Worm (Caenorhabditis elegans): Measurements from ENCODE around the gene T14A8.2.

Gene T14A8.2

ce11 chrIV:7834625-7835228 is 12.3 kb upstream of the T14A8.2 start, which contains the start of gene erp-44.2:
erp-44.2 (minus strand) TSS chrIV:7834675.
- TF ChIP-seq hlh-1 (tag; optimal IDR thresholded peaks at IDR 0.05) = no peak
- no peak for TF ChIP-seq nhr-12 (tag; optimal IDR thresholded peaks at IDR 0.05)
- no peak for TF ChIP-seq ceh-39 (tag; optimal IDR thresholded peaks at IDR 0.05)
- TF ChIP-seq lsy-2 (tag; optimal IDR thresholded peaks at IDR 0.05) = no peak
- no peak for TF ChIP-seq M03D4.4 (tag; optimal IDR thresholded peaks at IDR 0.05)
- TF ChIP-seq tbx-8 (GFP tag; optimal IDR thresholded peaks at IDR 0.05) = no peak
- TF ChIP-seq elt-1 (tag; optimal IDR thresholded peaks at IDR 0.05; ENCODE audit: borderline replicate concordance, insufficient read depth) = no peak
- no peak for TF ChIP-seq unc-120 (tag; optimal IDR thresholded peaks at IDR 0.05; ENCODE audit: poor library complexity, severe bottlenecking)
- TF ChIP-seq ceh-43 (GFP tag; optimal IDR thresholded peaks at IDR 0.05) = no peak
- TF ChIP-seq sptf-1 (tag; optimal IDR thresholded peaks at IDR 0.05) = no peak
- TF ChIP-seq bed-3 (GFP tag; optimal IDR thresholded peaks at IDR 0.05) = no peak

ce11 chrIV:7830151-7830550 is 7.7 kb upstream of the T14A8.2 start, which contains the start of gene mvb-12:
mvb-12 (plus strand) TSS chrIV:7830525.
- TF ChIP-seq elt-1 (tag; optimal IDR thresholded peaks at IDR 0.05; ENCODE audit: borderline replicate concordance, insufficient read depth) (no peak), ces-1 (GFP tag; optimal IDR thresholded peaks at IDR 0.05) (peak; percentile 8)

- TF ChIP-seq unc-120 (tag; optimal IDR thresholded peaks at IDR 0.05; ENCODE audit: poor library complexity, severe bottlenecking) = no peak
Measured at ce11 chrIV:7829275-7829938, 7.0 kb upstream of the T14A8.2 start, which contains the start of gene C06A6.4. C06A6.4 (minus strand) TSS chrIV:7829298.

ce11 chrIV:7824649-7825048 is 2.2 kb upstream of the T14A8.2 start:
- no peak for TF ChIP-seq sem-2 (GFP tag; optimal IDR thresholded peaks at IDR 0.05)
- no peak for TF ChIP-seq nhr-237 (tag; optimal IDR thresholded peaks at IDR 0.05)
- TF ChIP-seq elt-1 (tag; optimal IDR thresholded peaks at IDR 0.05; ENCODE audit: borderline replicate concordance, insufficient read depth) = no peak
- no peak for TF ChIP-seq unc-62 (GFP tag; optimal IDR thresholded peaks at IDR 0.05)
- TF ChIP-seq unc-39 (tag; optimal IDR thresholded peaks at IDR 0.05) = no peak
- TF ChIP-seq ceh-83 (GFP tag; optimal IDR thresholded peaks at IDR 0.05) = no peak
- no peak for TF ChIP-seq lin-32 (GFP tag; optimal IDR thresholded peaks at IDR 0.05)
- no peak for TF ChIP-seq lin-13 (tag; optimal IDR thresholded peaks at IDR 0.05)
- no peak for TF ChIP-seq tbx-8 (GFP tag; optimal IDR thresholded peaks at IDR 0.05)
- no peak for TF ChIP-seq ztf-11 (tag; optimal IDR thresholded peaks at IDR 0.05)
- TF ChIP-seq blmp-1 (tag; optimal IDR thresholded peaks at IDR 0.05) = no peak
- TF ChIP-seq snpc-4 (tag; optimal IDR thresholded peaks at IDR 0.05) = no peak
- TF ChIP-seq drap-1 (GFP tag; optimal IDR thresholded peaks at IDR 0.05) = no peak
- TF ChIP-seq M03D4.4 (tag; optimal IDR thresholded peaks at IDR 0.05) = no peak
- TF ChIP-seq unc-120 (tag; optimal IDR thresholded peaks at IDR 0.05; ENCODE audit: poor library complexity, severe bottlenecking) = no peak
- no peak for TF ChIP-seq nhr-12 (tag; optimal IDR thresholded peaks at IDR 0.05)
- no peak for TF ChIP-seq lsy-2 (tag; optimal IDR thresholded peaks at IDR 0.05)
- TF ChIP-seq nhr-76 (tag; optimal IDR thresholded peaks at IDR 0.05) = no peak
- no peak for TF ChIP-seq cnd-1 (tag; optimal IDR thresholded peaks at IDR 0.05)
- TF ChIP-seq pha-4 (tag; optimal IDR thresholded peaks at IDR 0.05) = no peak

DNA sequence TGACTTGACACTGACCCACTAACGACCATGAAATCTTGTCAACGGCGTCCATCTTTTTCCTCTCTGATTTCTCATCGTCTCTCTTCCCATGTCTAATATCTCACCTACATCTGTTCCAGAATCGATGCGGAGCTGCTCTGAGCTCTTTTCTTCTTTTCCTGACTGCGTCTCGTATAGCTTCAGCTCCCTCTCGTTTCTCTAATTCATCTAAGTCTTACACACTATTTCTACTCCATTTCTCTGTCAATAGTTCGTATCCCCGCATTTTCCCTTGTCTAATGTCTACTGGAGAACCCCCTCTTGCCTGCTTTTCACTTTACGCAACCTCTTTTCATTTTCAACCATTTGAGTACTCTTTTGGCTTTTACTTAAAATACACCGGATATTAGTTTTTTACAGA is 4.6 kb downstream of the T14A8.2 start, which contains the start of gene ric-3:
Gene ric-3 (plus strand): TSS at position 400 of the 400 bp plus-strand sequence.
- TF ChIP-seq unc-62 (GFP tag; optimal IDR thresholded peaks at IDR 0.05) = peak; percentile 60
- TF ChIP-seq ces-1 (GFP tag; optimal IDR thresholded peaks at IDR 0.05) = peak; percentile 84
- peak; percentile 72 for TF ChIP-seq unc-120 (tag; optimal IDR thresholded peaks at IDR 0.05; ENCODE audit: poor library complexity, severe bottlenecking)
- peak; percentile 9 for TF ChIP-seq elt-3 (tag; optimal IDR thresholded peaks at IDR 0.05)
- TF ChIP-seq hlh-1 (tag; optimal IDR thresholded peaks at IDR 0.05) = peak; percentile 60
- no peak for TF ChIP-seq ceh-39 (tag; optimal IDR thresholded peaks at IDR 0.05)
- TF ChIP-seq ham-2 (GFP tag; optimal IDR thresholded peaks at IDR 0.05) = peak; percentile 6
- no peak for TF ChIP-seq blmp-1 (tag; optimal IDR thresholded peaks at IDR 0.05)
- TF ChIP-seq mab-5 (tag; optimal IDR thresholded peaks at IDR 0.05) = no peak
- TF ChIP-seq mep-1 (tag; optimal IDR thresholded peaks at IDR 0.05) = peak; percentile 29
